Worm (Caenorhabditis elegans) whole organism, L4/young adult: ENCODE results near the gene cdk-11.2.

ENCODE experiments used
- W03F9.2 ChIP-seq: fragments of 150-350 bp; optimal IDR thresholded peaks from 2 replicates; lab custom pipeline; 2014; ENCODE audit warnings: missing biosample characterization, missing genetic modification characterization
- him-1 ChIP-seq: sonication (generic microtip); optimal IDR thresholded peaks from 2 replicates; lab custom pipeline; 2016; ENCODE audit warnings: missing genotype, missing genetic modification reagents, missing genetic modification characterization, missing compliant biosample characterization

ce11 chrX:10462391-10462790 is 42.8 kb upstream of the cdk-11.2 start:
- TF ChIP-seq him-1 (tag; lab: Kevin White, UChicago) (no peak), W03F9.2 (tag; lab: Kevin White, UChicago) (no peak)
